Fruit fly (Drosophila melanogaster) whole organism, embryonic: ENCODE measurements around the gene CG31997.

Source experiments
- CG6683 ChIP-seq: fragments of 200-800 bp; sonication (Bioruptor generic); optimal IDR thresholded peaks from 2 replicates; lab custom pipeline; 2017; ENCODE audit warnings: missing biosample characterization, mild to moderate bottlenecking, missing genetic modification characterization, missing genetic modification reagents
- CG9727 ChIP-seq: fragments of 200-800 bp; sonication (Bioruptor generic); optimal IDR thresholded peaks from 3 replicates; lab custom pipeline; 2017; ENCODE audit warnings: missing biosample characterization, mild to moderate bottlenecking, missing genetic modification characterization
- HHEX ChIP-seq: fragments of 200-800 bp; sonication (Bioruptor generic); optimal IDR thresholded peaks from 3 replicates; lab custom pipeline; 2017; ENCODE audit warnings: missing biosample characterization, mild to moderate bottlenecking, missing genetic modification characterization, missing genetic modification reagents
- usp ChIP-seq: fragments of >200 bp; optimal IDR thresholded peaks from 2 replicates; lab custom pipeline; 2017; ENCODE audit warnings: missing biosample characterization, missing genetic modification characterization

DNA sequence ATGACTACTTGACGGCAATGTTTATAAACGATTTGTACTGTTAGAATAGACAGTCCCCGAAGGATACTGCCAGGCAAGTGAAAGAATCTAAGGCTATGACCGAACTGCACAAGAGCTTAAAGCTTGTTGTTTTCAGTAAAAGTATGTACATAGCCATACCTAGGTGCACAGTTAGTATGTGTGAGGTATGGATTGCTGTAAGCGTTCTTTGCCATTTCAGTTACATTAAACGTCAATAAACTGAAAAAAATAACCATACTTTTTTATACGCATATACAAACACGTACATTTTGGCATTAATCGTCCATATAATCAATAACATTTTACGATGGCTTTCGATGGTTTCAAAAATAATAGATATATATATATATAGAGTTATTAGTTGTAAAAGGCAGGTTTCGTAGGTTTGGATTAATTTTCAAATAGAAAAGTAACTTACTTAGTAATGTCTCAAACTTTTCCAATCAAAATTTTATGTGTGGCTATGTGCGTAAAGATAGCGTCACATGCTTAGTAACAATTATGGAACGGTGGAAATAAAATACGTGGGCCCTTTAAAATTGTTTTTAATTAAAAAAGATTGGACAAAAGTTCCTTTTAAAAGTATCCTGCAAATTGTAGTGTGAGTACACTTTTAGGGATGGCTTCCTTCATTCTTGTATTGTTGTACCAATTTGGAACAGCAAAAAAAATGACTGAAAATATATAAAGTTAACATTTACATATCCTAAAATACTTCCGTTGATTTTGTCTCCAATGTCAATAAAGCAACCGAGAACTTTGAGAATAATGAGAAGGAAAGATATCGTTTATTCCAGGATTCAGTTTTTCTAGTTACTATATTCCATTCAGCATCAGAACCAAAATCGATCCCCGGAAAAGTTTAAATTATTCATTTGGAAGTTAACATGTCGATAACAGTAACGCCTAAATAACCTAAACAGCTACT lies 37.8 kb upstream of the CG31997 start, which contains the start of gene Abcd1:
- TF ChIP-seq CG9727 (no peak), CG6683 (no peak), usp (GFP tag; lab: Kevin White, UChicago) (no peak), HHEX (no peak)
